Worm (Caenorhabditis elegans): Measurements from ENCODE around the gene ptpn-22.

DNA sequence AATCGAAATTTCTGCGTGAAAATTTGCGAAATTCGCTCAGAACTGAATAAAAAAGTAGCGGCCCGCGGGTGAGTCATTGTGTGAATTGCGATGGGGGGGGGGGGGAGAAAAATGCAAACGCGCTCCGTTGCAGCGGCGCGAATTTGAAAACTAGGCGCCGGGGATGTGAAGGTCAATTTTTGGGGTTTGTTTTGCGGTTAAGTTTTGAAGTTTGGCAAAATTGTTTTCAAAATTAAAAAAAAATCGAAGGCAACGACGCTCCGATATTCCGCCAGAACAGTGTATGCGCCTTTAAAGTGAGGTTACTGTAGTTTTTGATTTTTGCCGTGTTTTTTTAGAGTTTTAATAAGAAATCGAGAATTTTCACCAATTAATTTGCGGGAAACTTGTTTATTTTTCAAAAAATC, 1.7 kb downstream of the ptpn-22 start:
- TF ChIP-seq nfya-1 (tag; optimal IDR thresholded peaks at IDR 0.05; ENCODE audit: insufficient read depth), result peak; percentile 66
- no peak for TF ChIP-seq nhr-77 (tag; optimal IDR thresholded peaks at IDR 0.05)
- TF ChIP-seq aly-2 (tag; optimal IDR thresholded peaks at IDR 0.05), result no peak
- peak; percentile 77 for TF ChIP-seq nhr-23 (tag; optimal IDR thresholded peaks at IDR 0.05)
- TF ChIP-seq eor-1 (tag; optimal IDR thresholded peaks at IDR 0.05), result no peak
